Worm (Caenorhabditis elegans) whole organism, young adult: ENCODE data around the gene C34D4.10.

ENCODE experiments used
- B0019.2 ChIP-seq: fragments of 200-800 bp; sonication (Bioruptor generic); conservative IDR thresholded peaks from 2 replicates; pipeline ENCODE4 v1.3.6; 2022; ENCODE audit warnings: missing genetic modification reagents, missing genetic modification characterization, missing compliant biosample characterization
- C06A6.2 ChIP-seq: fragments of 200-800 bp; sonication (Bioruptor generic); conservative IDR thresholded peaks from 2 replicates; pipeline ENCODE4 v1.3.6; 2022; ENCODE audit warnings: missing genetic modification characterization, missing compliant biosample characterization
- F33H1.4 ChIP-seq: fragments of 200-800 bp; sonication (Bioruptor generic); IDR thresholded peaks from 2 replicates; pipeline ENCODE4 v1.3.6; 2022; ENCODE audit warnings: missing genetic modification reagents, missing genetic modification characterization, missing compliant biosample characterization
- F49E8.2 ChIP-seq: sonication (generic microtip); optimal IDR thresholded peaks from 3 replicates; lab custom pipeline; 2017; ENCODE audit warnings: missing genetic modification characterization, mild to moderate bottlenecking, missing compliant biosample characterization, antibody characterized with exemption, moderate library complexity; ENCODE audit not compliant: insufficient read depth
- F57C9.4 ChIP-seq: sonication (generic microtip); optimal IDR thresholded peaks from 2 replicates; lab custom pipeline; 2017; ENCODE audit warnings: mild to moderate bottlenecking, missing genetic modification characterization, missing compliant biosample characterization
- T26A5.8 ChIP-seq: sonication (generic microtip); optimal IDR thresholded peaks from 2 replicates; lab custom pipeline; 2016; ENCODE audit warnings: missing genetic modification characterization, missing compliant biosample characterization
- Y53G8AR.9 ChIP-seq: fragments of 200-800 bp; sonication (Bioruptor generic); conservative IDR thresholded peaks from 2 replicates; pipeline ENCODE4 v1.3.6; 2022; ENCODE audit warnings: missing genetic modification reagents, missing genetic modification characterization, missing compliant biosample characterization
- Y56A3A.18 ChIP-seq: fragments of 200-800 bp; sonication (Bioruptor generic); IDR thresholded peaks from 2 replicates; pipeline ENCODE4 v1.3.6; 2022; ENCODE audit warnings: missing genetic modification reagents, missing genetic modification characterization, missing compliant biosample characterization
- akir-1 ChIP-seq: fragments of 200-800 bp; sonication (Bioruptor generic); optimal IDR thresholded peaks from 2 replicates; lab custom pipeline; 2018; ENCODE audit warnings: mild to moderate bottlenecking, missing genetic modification characterization, moderate library complexity, missing compliant biosample characterization
- ama-1 ChIP-seq, 3 experiments: fragments of 150-350 bp in 1 of 3; sonication (generic microtip) in 2 of 3; optimal IDR thresholded peaks; 2 replicates each; lab custom pipeline; 2014 to 2018; ENCODE audit warnings: missing biosample characterization in 2 of 3, missing genetic modification characterization in 2 of 3, missing genetic modification reagents in 2 of 3
- atf-7 ChIP-seq: sonication (generic microtip); optimal IDR thresholded peaks from 2 replicates; lab custom pipeline; 2017; ENCODE audit warnings: mild to moderate bottlenecking, missing genetic modification characterization, missing compliant biosample characterization
- attf-6 ChIP-seq: fragments of 200-800 bp; sonication (Bioruptor generic); IDR thresholded peaks from 2 replicates; pipeline ENCODE4 v1.3.6; 2022; ENCODE audit warnings: missing genetic modification reagents, missing genetic modification characterization, missing compliant biosample characterization
- bed-2 ChIP-seq: fragments of 200-800 bp; sonication (Bioruptor generic); IDR thresholded peaks from 2 replicates; pipeline ENCODE4 v1.3.6; 2022; ENCODE audit warnings: missing genetic modification reagents, missing genetic modification characterization, missing compliant biosample characterization
- ccch-3 ChIP-seq: fragments of 200-800 bp; sonication (Bioruptor generic); optimal IDR thresholded peaks from 2 replicates; lab custom pipeline; 2018; ENCODE audit warnings: mild to moderate bottlenecking, missing genetic modification characterization, missing compliant biosample characterization
- ceh-27 ChIP-seq: fragments of 200-800 bp; sonication (Bioruptor generic); optimal IDR thresholded peaks from 2 replicates; lab custom pipeline; 2018; ENCODE audit warnings: mild to moderate bottlenecking, missing genetic modification characterization, moderate library complexity, missing compliant biosample characterization
- ceh-58 ChIP-seq: fragments of 200-800 bp; sonication (Bioruptor generic); IDR thresholded peaks from 2 replicates; pipeline ENCODE4 v1.3.6; 2022; ENCODE audit warnings: missing genetic modification characterization, missing compliant biosample characterization
- ceh-91 ChIP-seq: fragments of 200-800 bp; sonication (Bioruptor generic); IDR thresholded peaks from 2 replicates; pipeline ENCODE4 v1.3.6; 2022; ENCODE audit warnings: missing genetic modification reagents, missing genetic modification characterization, missing compliant biosample characterization
- chd-7 ChIP-seq: sonication (generic microtip); optimal IDR thresholded peaks from 2 replicates; lab custom pipeline; 2016; ENCODE audit warnings: mild to moderate bottlenecking, missing genetic modification characterization, moderate library complexity, missing compliant biosample characterization
- die-1 ChIP-seq: sonication (generic microtip); optimal IDR thresholded peaks from 2 replicates; lab custom pipeline; 2016; ENCODE audit warnings: missing genotype, mild to moderate bottlenecking, missing genetic modification characterization, missing compliant biosample characterization
- dox-1 ChIP-seq: fragments of 200-800 bp; sonication (Bioruptor generic); IDR thresholded peaks from 2 replicates; pipeline ENCODE4 v1.3.6; 2022; ENCODE audit warnings: missing genetic modification reagents, missing genetic modification characterization, missing compliant biosample characterization
- dpl-1 ChIP-seq: fragments of 150-350 bp; optimal IDR thresholded peaks from 2 replicates; lab custom pipeline; 2014; ENCODE audit warnings: missing biosample characterization, missing genetic modification reagents, missing genetic modification characterization
- egl-18 ChIP-seq: fragments of 200-800 bp; sonication (Bioruptor generic); IDR thresholded peaks from 2 replicates; pipeline ENCODE4 v1.3.6; 2022; ENCODE audit warnings: missing genetic modification reagents, missing genetic modification characterization, missing compliant biosample characterization
- egrh-3 ChIP-seq: fragments of 200-800 bp; sonication (Bioruptor generic); IDR thresholded peaks from 2 replicates; pipeline ENCODE4 v1.3.6; 2022; ENCODE audit warnings: missing genetic modification reagents, missing genetic modification characterization, missing compliant biosample characterization
- ekl-4 ChIP-seq: fragments of 200-800 bp; sonication (Bioruptor generic); IDR thresholded peaks from 2 replicates; pipeline ENCODE4 v1.3.6; 2022; ENCODE audit warnings: missing genetic modification reagents, missing genetic modification characterization, missing compliant biosample characterization
- ets-4 ChIP-seq: fragments of 200-800 bp; sonication (Bioruptor generic); optimal IDR thresholded peaks from 2 replicates; lab custom pipeline; 2018; ENCODE audit warnings: mild to moderate bottlenecking, missing genetic modification characterization, missing compliant biosample characterization
- hlh-12 ChIP-seq: sonication (generic microtip); optimal IDR thresholded peaks from 2 replicates; lab custom pipeline; 2016; ENCODE audit warnings: missing genetic modification characterization, missing compliant biosample characterization
- hmg-1.2 ChIP-seq: fragments of 200-800 bp; sonication (Bioruptor generic); IDR thresholded peaks from 2 replicates; pipeline ENCODE4 v1.3.6; 2022; ENCODE audit warnings: missing genetic modification reagents, missing genetic modification characterization, missing compliant biosample characterization
- lin-35 ChIP-seq, 3 experiments: fragments of 150-350 bp in 2 of 3; sonication (generic microtip) in 1 of 3; optimal IDR thresholded peaks; 2 replicates each; lab custom pipeline; 2014 to 2018; ENCODE audit warnings: missing biosample characterization in 3 of 3, missing genetic modification characterization in 3 of 3, missing genetic modification reagents in 3 of 3
- lin-54 ChIP-seq: fragments of 200-800 bp; sonication (Bioruptor generic); optimal IDR thresholded peaks from 2 replicates; lab custom pipeline; 2018; ENCODE audit warnings: mild to moderate bottlenecking, missing genetic modification characterization, missing compliant biosample characterization
- madf-3 ChIP-seq: fragments of 200-800 bp; sonication (Bioruptor generic); IDR thresholded peaks from 2 replicates; pipeline ENCODE4 v1.3.6; 2022; ENCODE audit warnings: missing genetic modification reagents, missing genetic modification characterization, missing compliant biosample characterization
- mes-4 ChIP-seq: sonication (generic microtip); optimal IDR thresholded peaks from 2 replicates; lab custom pipeline; 2016; ENCODE audit warnings: missing genotype, missing genetic modification characterization, missing compliant biosample characterization
- nfya-1 ChIP-seq: sonication (generic microtip); optimal IDR thresholded peaks from 2 replicates; lab custom pipeline; 2017; ENCODE audit warnings: antibody characterized with exemption, missing compliant biosample characterization, missing genetic modification characterization, borderline replicate concordance; ENCODE audit not compliant: insufficient read depth
- nfya-2 ChIP-seq: fragments of 200-800 bp; sonication (Bioruptor generic); IDR thresholded peaks from 2 replicates; pipeline ENCODE4 v1.3.6; 2022; ENCODE audit warnings: missing genetic modification reagents, missing genetic modification characterization, missing compliant biosample characterization
- nhr-80 ChIP-seq: sonication (generic microtip); optimal IDR thresholded peaks from 2 replicates; lab custom pipeline; 2016; ENCODE audit warnings: missing genetic modification characterization, missing compliant biosample characterization
- rec-8 ChIP-seq, 2 experiments: sonication (generic microtip); optimal IDR thresholded peaks; 2 replicates each; lab custom pipeline; 2016; ENCODE audit warnings: mild to moderate bottlenecking in 2 of 2, missing genetic modification characterization in 2 of 2, missing genetic modification reagents in 2 of 2, missing genotype in 2 of 2, missing biosample characterization in 1 of 2, missing compliant biosample characterization in 1 of 2, moderate library complexity in 1 of 2
- rpc-1 ChIP-seq, 2 experiments: fragments of 150-350 bp in 1 of 2; sonication (generic microtip) in 1 of 2; optimal IDR thresholded peaks; 2 replicates each; lab custom pipeline; 2014 to 2018; ENCODE audit warnings: missing biosample characterization in 1 of 2, missing genetic modification characterization in 1 of 2, missing genetic modification reagents in 1 of 2, missing genotype in 1 of 2
- sdz-38 ChIP-seq: sonication (generic microtip); optimal IDR thresholded peaks from 2 replicates; lab custom pipeline; 2016; ENCODE audit warnings: missing genotype, missing genetic modification characterization, missing compliant biosample characterization
- snpc-1.1 ChIP-seq: sonication (generic microtip); optimal IDR thresholded peaks from 2 replicates; lab custom pipeline; 2017; ENCODE audit warnings: missing genetic modification characterization, mild to moderate bottlenecking, missing compliant biosample characterization, antibody characterized with exemption, moderate library complexity, missing genotype, missing genetic modification reagents; ENCODE audit not compliant: insufficient read depth
- somi-1 ChIP-seq: fragments of 200-800 bp; sonication (Bioruptor generic); optimal IDR thresholded peaks from 2 replicates; lab custom pipeline; 2018; ENCODE audit warnings: mild to moderate bottlenecking, missing genetic modification characterization, missing compliant biosample characterization
- sptf-2 ChIP-seq: fragments of 200-800 bp; sonication (Bioruptor generic); optimal IDR thresholded peaks from 2 replicates; lab custom pipeline; 2018; ENCODE audit warnings: mild to moderate bottlenecking, missing genetic modification characterization, missing compliant biosample characterization
- tbp1 ChIP-seq: fragments of 200-800 bp; sonication (Bioruptor generic); optimal IDR thresholded peaks from 2 replicates; lab custom pipeline; 2018; ENCODE audit warnings: mild to moderate bottlenecking, missing genetic modification characterization, missing compliant biosample characterization
- unc-62 ChIP-seq: fragments of 150-350 bp; optimal IDR thresholded peaks from 2 replicates; lab custom pipeline; 2014; ENCODE audit warnings: missing biosample characterization, missing genetic modification reagents, missing genetic modification characterization
- zim-3 ChIP-seq: sonication (generic microtip); optimal IDR thresholded peaks from 2 replicates; lab custom pipeline; 2017; ENCODE audit warnings: mild to moderate bottlenecking, missing genetic modification characterization, moderate library complexity, missing compliant biosample characterization
- ztf-22 ChIP-seq: fragments of 200-800 bp; sonication (Bioruptor generic); optimal IDR thresholded peaks from 2 replicates; lab custom pipeline; 2018; ENCODE audit warnings: mild to moderate bottlenecking, missing genetic modification characterization, moderate library complexity, missing compliant biosample characterization
- ztf-26 ChIP-seq: sonication (generic microtip); optimal IDR thresholded peaks from 2 replicates; lab custom pipeline; 2017; ENCODE audit warnings: missing genetic modification characterization, missing compliant biosample characterization
- ztf-6 ChIP-seq: fragments of 200-800 bp; sonication (Bioruptor generic); IDR thresholded peaks from 2 replicates; pipeline ENCODE4 v1.3.6; 2022; ENCODE audit warnings: missing genetic modification reagents, missing genetic modification characterization, missing compliant biosample characterization

The C34D4.10 gene

ce11 chrIV:7083976-7084375 lies 37.2 kb downstream of the C34D4.10 start:
- TF ChIP-seq ama-1 (optimal IDR thresholded peaks at IDR 0.05; lab: Kevin White, UChicago) (no peak), ama-1 (GFP tag; optimal IDR thresholded peaks at IDR 0.05; lab: Kevin White, UChicago) (no peak), sptf-2 (GFP tag; lab: Kevin White, UChicago) (no peak), nhr-80 (tag; lab: Kevin White, UChicago) (no peak), ceh-27 (GFP tag; lab: Kevin White, UChicago) (no peak), Y56A3A.18 (GFP tag; lab: Robert Waterston, UW) (0 out of 2 replicates have a peak, but pooled peaks have one; percentile 52)

DNA sequence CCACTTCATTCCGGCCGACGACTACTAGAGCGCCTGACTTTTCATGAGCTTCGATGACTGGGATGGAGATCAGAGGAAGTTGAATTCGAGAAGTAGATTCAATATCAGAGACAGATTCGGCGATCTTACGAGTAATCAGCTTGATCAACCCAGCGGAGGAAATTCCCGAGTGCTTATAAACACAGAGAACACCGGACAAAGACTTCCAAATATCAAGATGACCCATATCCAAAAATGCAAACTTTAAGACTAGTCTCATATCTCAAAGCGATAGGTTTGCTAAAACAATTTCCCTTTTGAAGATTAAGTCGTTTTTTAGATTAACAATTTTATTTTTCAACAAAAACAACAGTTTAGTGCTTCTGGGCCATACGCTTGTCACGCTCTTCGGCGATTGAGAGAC lies 37.8 kb downstream of the C34D4.10 start, which contains the start of gene Y43B11AR.3:
Y43B11AR.3 (minus strand) TSS at position 335 of the 403 bp plus-strand sequence.
- peak; percentile 74; the same call in 1 of the 2 replicates for TF ChIP-seq B0019.2 (GFP tag; lab: Robert Waterston, UW)
- no peak for TF ChIP-seq F57C9.4 (tag; lab: Kevin White, UChicago)
- no peak for TF ChIP-seq bed-2 (GFP tag; lab: Robert Waterston, UW)
- no peak for TF ChIP-seq akir-1
- peak in 2 of 3 experiments; percentile 3 to 43 for TF ChIP-seq lin-35 (GFP tag; optimal IDR thresholded peaks at IDR 0.05; lab: Kevin White, UChicago)
- no peak for TF ChIP-seq ztf-22 (GFP tag; lab: Kevin White, UChicago)
- TF ChIP-seq ceh-58 (GFP tag; lab: Robert Waterston, UW) = peak; percentile 90
- peak; percentile 62 for TF ChIP-seq T26A5.8 (tag; lab: Kevin White, UChicago)
- no peak for TF ChIP-seq egl-18 (GFP tag; lab: Robert Waterston, UW)
- peak; percentile 86 for TF ChIP-seq lin-54
- TF ChIP-seq snpc-1.1 (tag; lab: Kevin White, UChicago) = peak; percentile 80
- peak in 1 of 2 experiments; percentile 75 for TF ChIP-seq rec-8 (tag; optimal IDR thresholded peaks at IDR 0.05; lab: Kevin White, UChicago)
- no peak for TF ChIP-seq dpl-1 (GFP tag; lab: Kevin White, UChicago)
- peak; percentile 43; the same call in 1 of the 2 replicates for TF ChIP-seq hmg-1.2 (GFP tag; lab: Robert Waterston, UW)
- TF ChIP-seq nfya-1 (tag; lab: Kevin White, UChicago) = no peak
- TF ChIP-seq die-1 (tag; lab: Kevin White, UChicago) = peak; percentile 76
- 0 out of 2 replicates have a peak, but pooled peaks have one; percentile 35 for TF ChIP-seq ceh-91 (GFP tag; lab: Robert Waterston, UW)
- TF ChIP-seq F33H1.4 (GFP tag; lab: Robert Waterston, UW) = peak; percentile 65
- TF ChIP-seq F49E8.2 (tag; lab: Kevin White, UChicago) = peak; percentile 98
- peak; percentile 59 for TF ChIP-seq atf-7 (tag; lab: Kevin White, UChicago)
- TF ChIP-seq hlh-12 (tag; lab: Kevin White, UChicago) = no peak
- no peak for TF ChIP-seq ztf-6
- peak; percentile 67; the same call in 1 of the 2 replicates for TF ChIP-seq dox-1 (GFP tag; lab: Robert Waterston, UW)
- TF ChIP-seq tbp1 (GFP tag; lab: Kevin White, UChicago) = peak; percentile 72
- peak; percentile 1 for TF ChIP-seq somi-1
- TF ChIP-seq madf-3 (GFP tag; lab: Robert Waterston, UW) = peak; percentile 93
- no peak for TF ChIP-seq unc-62 (GFP tag; lab: Kevin White, UChicago)
- no peak for TF ChIP-seq ztf-26 (tag; lab: Kevin White, UChicago)
- TF ChIP-seq egrh-3 (GFP tag; lab: Robert Waterston, UW) = no peak
- TF ChIP-seq rpc-1 (optimal IDR thresholded peaks at IDR 0.05; lab: Kevin White, UChicago) = no peak
- TF ChIP-seq rpc-1 (tag; optimal IDR thresholded peaks at IDR 0.05; lab: Kevin White, UChicago) = peak; percentile 11
- TF ChIP-seq nhr-80 (tag; lab: Kevin White, UChicago) = no peak
- no peak for TF ChIP-seq ccch-3 (GFP tag; lab: Kevin White, UChicago)
- TF ChIP-seq ekl-4 (GFP tag; lab: Robert Waterston, UW) = peak; percentile 92
- no peak; the same call in none of the 2 replicates for TF ChIP-seq Y56A3A.18 (GFP tag; lab: Robert Waterston, UW)
- peak; percentile 94 for TF ChIP-seq Y53G8AR.9 (GFP tag; lab: Robert Waterston, UW)
- peak; percentile 63 for TF ChIP-seq zim-3 (tag; lab: Kevin White, UChicago)
- no peak for TF ChIP-seq chd-7
- TF ChIP-seq sdz-38 (tag; lab: Kevin White, UChicago) = no peak
- TF ChIP-seq attf-6 (GFP tag; lab: Robert Waterston, UW) = peak; percentile 93
- peak; percentile 21 for TF ChIP-seq ets-4 (GFP tag; lab: Kevin White, UChicago)
- no peak for TF ChIP-seq nfya-2 (GFP tag; lab: Robert Waterston, UW)
- TF ChIP-seq C06A6.2 = no peak
- TF ChIP-seq mes-4 = peak; percentile 74
